Worm (Caenorhabditis elegans) whole organism, L4 larva: ENCODE data around the gene Y55B1BR.8.
"Not testable (repeated sequence)": the region's sequence is repeated elsewhere in the genome, so short reads cannot be mapped to it uniquely, and the experiment has no call there.

Source experiments
- ces-1 ChIP-seq: fragments of 150-350 bp; sonication (generic microtip); optimal IDR thresholded peaks from 4 replicates; lab custom pipeline; 2014; ENCODE audit warnings: missing biosample characterization, missing genetic modification reagents, missing genetic modification characterization
- fos-1 ChIP-seq: fragments of 150-350 bp; optimal IDR thresholded peaks from 2 replicates; lab custom pipeline; 2014; ENCODE audit warnings: missing biosample characterization, missing genetic modification characterization
- lin-13 ChIP-seq: fragments of 150-350 bp; optimal IDR thresholded peaks from 2 replicates; lab custom pipeline; 2014; ENCODE audit warnings: missing biosample characterization, missing genetic modification reagents, missing genetic modification characterization
- madf-5 ChIP-seq, 2 experiments: fragments of 200-800 bp; sonication (Bioruptor generic); IDR thresholded peaks; 2 replicates each; pipeline ENCODE4 v1.3.6; 2022; ENCODE audit warnings: missing compliant biosample characterization in 2 of 2, missing genetic modification characterization in 2 of 2
- mep-1 ChIP-seq: fragments of 150-350 bp; sonication (generic microtip); optimal IDR thresholded peaks from 3 replicates; lab custom pipeline; 2014; ENCODE audit warnings: missing biosample characterization, missing genetic modification characterization
- nhr-11 ChIP-seq: fragments of 150-350 bp; optimal IDR thresholded peaks from 2 replicates; lab custom pipeline; 2014; ENCODE audit warnings: missing biosample characterization, missing genetic modification characterization
- nhr-237 ChIP-seq: sonication (generic microtip); optimal IDR thresholded peaks from 2 replicates; lab custom pipeline; 2017; ENCODE audit warnings: missing biosample characterization, missing genetic modification characterization
- pha-4 ChIP-seq, 2 experiments: fragments of 150-350 bp in 1 of 2; fragments of 200-800 bp in 1 of 2; sonication (Bioruptor generic) in 1 of 2; IDR thresholded peaks in 1 of 2; optimal IDR thresholded peaks in 1 of 2; 2 replicates each; pipeline versions ENCODE4 v1.3.6 to Lab custom; 2014 to 2022; ENCODE audit warnings: missing genetic modification characterization in 2 of 2, missing genetic modification reagents in 2 of 2, missing biosample characterization in 1 of 2, missing compliant biosample characterization in 1 of 2
- sdz-12 ChIP-seq: fragments of 200-800 bp; sonication (Bioruptor generic); optimal IDR thresholded peaks from 2 replicates; lab custom pipeline; 2018; ENCODE audit warnings: mild to moderate bottlenecking, missing genetic modification characterization, missing compliant biosample characterization
- zip-2 ChIP-seq: fragments of 150-350 bp; optimal IDR thresholded peaks from 2 replicates; lab custom pipeline; 2014; ENCODE audit warnings: missing biosample characterization, missing genetic modification characterization
- ztf-11 ChIP-seq: fragments of 150-350 bp; optimal IDR thresholded peaks from 2 replicates; lab custom pipeline; 2014; ENCODE audit warnings: missing biosample characterization, missing genetic modification characterization

- peak; percentile 43 to 72; a peak in 2 of 4 replicates for TF ChIP-seq madf-5 (GFP tag; IDR thresholded peaks at IDR 0.05; lab: Robert Waterston, UW)
- TF ChIP-seq ces-1; zip-2 (tag; lab: Kevin White, UChicago); mep-1 (tag; lab: Kevin White, UChicago); nhr-237 (tag; lab: Kevin White, UChicago); ztf-11 (tag; lab: Kevin White, UChicago); pha-4 (GFP tag; IDR thresholded peaks at IDR 0.05; lab: Robert Waterston, UW); pha-4 (tag; optimal IDR thresholded peaks at IDR 0.05; lab: Kevin White, UChicago); nhr-11 (tag; lab: Kevin White, UChicago); sdz-12 (GFP tag; lab: Kevin White, UChicago); fos-1 (tag; lab: Kevin White, UChicago); lin-13: not testable (repeated sequence)
Observed at ce11 chrIII:415331-415775, 28.8 kb upstream of the Y55B1BR.8 start.
